Worm (Caenorhabditis elegans): Measurements from ENCODE around the gene T14B4.20.

DNA sequence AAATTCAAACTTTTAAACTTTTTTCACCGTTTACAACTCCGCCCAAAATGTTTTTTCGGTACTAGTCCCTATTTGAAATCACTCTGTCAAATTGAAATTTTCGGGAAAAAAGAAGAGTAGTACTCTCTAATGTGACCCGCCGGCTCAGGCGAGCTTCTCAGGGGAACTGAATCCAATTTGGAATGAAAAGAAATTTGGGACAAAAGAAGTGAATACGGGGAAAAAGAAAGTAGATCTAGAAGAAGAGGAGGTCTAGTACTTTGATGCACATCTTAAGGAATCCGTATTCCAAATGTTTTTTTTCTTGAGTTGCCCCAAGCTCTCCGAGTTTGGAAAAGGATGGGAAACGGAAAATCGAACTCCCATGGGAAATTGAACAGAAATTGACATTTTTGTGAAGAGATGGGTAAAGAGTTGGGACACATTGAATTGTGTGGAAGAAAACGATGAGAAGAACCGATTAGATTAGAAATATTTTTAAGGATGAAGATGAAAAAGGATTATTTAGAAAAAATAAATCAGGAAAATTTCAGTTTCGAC, 10.1 kb upstream of the T14B4.20 start:
- TF ChIP-seq ztf-3 (GFP tag; optimal IDR thresholded peaks at IDR 0.05) (no peak), nhr-27 (tag; optimal IDR thresholded peaks at IDR 0.05) (no peak), egrh-3 (GFP tag; IDR thresholded peaks at IDR 0.05) (no peak), nhr-90 (tag; optimal IDR thresholded peaks at IDR 0.05) (no peak), tbp1 (GFP tag; optimal IDR thresholded peaks at IDR 0.05) (no peak)
